Worm (Caenorhabditis elegans) whole organism, L3 larva: ENCODE results near the gene bet-2.

Experiments
- R02D3.7 ChIP-seq: fragments of 150-350 bp; optimal IDR thresholded peaks from 2 replicates; lab custom pipeline; 2014; ENCODE audit warnings: missing biosample characterization, missing genetic modification characterization
- ZK546.5 ChIP-seq: sonication (generic microtip); optimal IDR thresholded peaks from 2 replicates; lab custom pipeline; 2017; ENCODE audit warnings: missing biosample characterization, missing genetic modification characterization
- aly-2 ChIP-seq: fragments of 150-350 bp; optimal IDR thresholded peaks from 2 replicates; lab custom pipeline; 2014; ENCODE audit warnings: missing biosample characterization, missing genetic modification characterization
- ama-1 ChIP-seq: fragments of 150-350 bp; optimal IDR thresholded peaks from 2 replicates; lab custom pipeline; 2018
- ceh-16 ChIP-seq: sonication (generic microtip); optimal IDR thresholded peaks from 2 replicates; lab custom pipeline; 2017; ENCODE audit warnings: missing biosample characterization, missing genetic modification characterization
- ceh-28 ChIP-seq: fragments of 150-350 bp; optimal IDR thresholded peaks from 2 replicates; lab custom pipeline; 2014; ENCODE audit warnings: missing biosample characterization, missing genetic modification reagents, missing genetic modification characterization
- ceh-82 ChIP-seq: fragments of 150-350 bp; optimal IDR thresholded peaks from 2 replicates; lab custom pipeline; 2014; ENCODE audit warnings: missing biosample characterization, missing genetic modification characterization
- ceh-9 ChIP-seq: sonication (generic microtip); optimal IDR thresholded peaks from 2 replicates; lab custom pipeline; 2018; ENCODE audit warnings: missing biosample characterization, missing genetic modification characterization
- daf-12 ChIP-seq: fragments of 150-350 bp; optimal IDR thresholded peaks from 2 replicates; lab custom pipeline; 2014; ENCODE audit warnings: missing biosample characterization, missing genetic modification reagents, missing genetic modification characterization
- egl-27 ChIP-seq: sonication (generic microtip); optimal IDR thresholded peaks from 4 replicates; lab custom pipeline; 2017; ENCODE audit warnings: missing biosample characterization, missing genetic modification reagents, missing genetic modification characterization
- egl-5 ChIP-seq: fragments of 150-350 bp; optimal IDR thresholded peaks from 2 replicates; lab custom pipeline; 2017; ENCODE audit warnings: missing biosample characterization, missing genetic modification reagents, missing genetic modification characterization, inconsistent platforms
- elt-1 ChIP-seq: fragments of 150-350 bp; optimal IDR thresholded peaks from 2 replicates; lab custom pipeline; 2014; ENCODE audit warnings: missing biosample characterization, missing genetic modification characterization
- elt-2 ChIP-seq: sonication (generic microtip); optimal IDR thresholded peaks from 2 replicates; lab custom pipeline; 2016; ENCODE audit warnings: missing genetic modification reagents, mild to moderate bottlenecking, missing genetic modification characterization, missing compliant biosample characterization
- elt-3 ChIP-seq, 3 experiments: fragments of 150-350 bp in 1 of 3; sonication (generic microtip) in 2 of 3; optimal IDR thresholded peaks; 2 replicates in 2 of 3; 4 replicates in 1 of 3; lab custom pipeline; 2014 to 2017; ENCODE audit warnings: missing biosample characterization in 3 of 3, missing genetic modification characterization in 3 of 3
- fkh-10 ChIP-seq: sonication (generic microtip); optimal IDR thresholded peaks from 2 replicates; lab custom pipeline; 2017; ENCODE audit warnings: missing biosample characterization, missing genetic modification reagents, missing genetic modification characterization
- fkh-2 ChIP-seq: fragments of 150-350 bp; optimal IDR thresholded peaks from 2 replicates; lab custom pipeline; 2014; ENCODE audit warnings: missing biosample characterization, missing genetic modification reagents, missing genetic modification characterization
- fos-1 ChIP-seq: fragments of 150-350 bp; optimal IDR thresholded peaks from 2 replicates; lab custom pipeline; 2014; ENCODE audit warnings: missing biosample characterization, missing genetic modification characterization
- jun-1 ChIP-seq: fragments of 150-350 bp; optimal IDR thresholded peaks from 2 replicates; lab custom pipeline; 2014; ENCODE audit warnings: missing biosample characterization, missing genetic modification reagents, missing genetic modification characterization
- lin-15B ChIP-seq: fragments of 150-350 bp; optimal IDR thresholded peaks from 2 replicates; lab custom pipeline; 2014; ENCODE audit warnings: missing biosample characterization, missing genetic modification characterization
- lin-39 ChIP-seq: fragments of 150-350 bp; optimal IDR thresholded peaks from 2 replicates; lab custom pipeline; 2018; ENCODE audit warnings: missing biosample characterization, missing genetic modification reagents, missing genetic modification characterization
- lsy-12 ChIP-seq: sonication (generic microtip); optimal IDR thresholded peaks from 2 replicates; lab custom pipeline; 2016; ENCODE audit warnings: mild to moderate bottlenecking, missing genetic modification characterization, missing compliant biosample characterization
- mdl-1 ChIP-seq: fragments of 150-350 bp; optimal IDR thresholded peaks from 2 replicates; lab custom pipeline; 2014; ENCODE audit warnings: missing biosample characterization, missing genetic modification characterization
- mml-1 ChIP-seq: fragments of 150-350 bp; sonication (generic microtip); optimal IDR thresholded peaks from 3 replicates; lab custom pipeline; 2014; ENCODE audit warnings: missing biosample characterization, missing genetic modification characterization
- nfya-1 ChIP-seq: sonication (generic microtip); optimal IDR thresholded peaks from 2 replicates; lab custom pipeline; 2017; ENCODE audit warnings: missing genetic modification characterization, mild to moderate bottlenecking, missing compliant biosample characterization, antibody characterized with exemption, moderate library complexity; ENCODE audit not compliant: insufficient read depth
- nhr-11 ChIP-seq: fragments of 150-350 bp; optimal IDR thresholded peaks from 2 replicates; lab custom pipeline; 2014; ENCODE audit warnings: missing biosample characterization, missing genetic modification characterization
- nhr-12 ChIP-seq: fragments of 150-350 bp; optimal IDR thresholded peaks from 2 replicates; lab custom pipeline; 2014; ENCODE audit warnings: missing biosample characterization, missing genetic modification characterization
- nhr-23 ChIP-seq: fragments of 150-350 bp; optimal IDR thresholded peaks from 2 replicates; lab custom pipeline; 2014; ENCODE audit warnings: missing biosample characterization, missing genetic modification reagents, missing genetic modification characterization
- nhr-237 ChIP-seq: fragments of 150-350 bp; optimal IDR thresholded peaks from 2 replicates; lab custom pipeline; 2014; ENCODE audit warnings: missing biosample characterization, missing genetic modification characterization
- nhr-25 ChIP-seq: sonication (generic microtip); optimal IDR thresholded peaks from 2 replicates; lab custom pipeline; 2017; ENCODE audit warnings: missing biosample characterization, missing genetic modification characterization
- nhr-28 ChIP-seq: fragments of 150-350 bp; optimal IDR thresholded peaks from 2 replicates; lab custom pipeline; 2014; ENCODE audit warnings: missing biosample characterization, missing genetic modification characterization
- nhr-43 ChIP-seq: sonication (generic microtip); optimal IDR thresholded peaks from 2 replicates; lab custom pipeline; 2016; ENCODE audit warnings: mild to moderate bottlenecking, missing genetic modification characterization, missing compliant biosample characterization; ENCODE audit not compliant: poor library complexity, severe bottlenecking
- nhr-67 ChIP-seq: fragments of 150-350 bp; optimal IDR thresholded peaks from 2 replicates; lab custom pipeline; 2014; ENCODE audit warnings: missing biosample characterization, missing genetic modification characterization
- nhr-76 ChIP-seq: fragments of 150-350 bp; sonication (generic microtip); optimal IDR thresholded peaks from 5 replicates; lab custom pipeline; 2014; ENCODE audit warnings: missing biosample characterization, missing genetic modification characterization
- nhr-77 ChIP-seq: fragments of 150-350 bp; optimal IDR thresholded peaks from 2 replicates; lab custom pipeline; 2014; ENCODE audit warnings: missing biosample characterization, missing genetic modification characterization
- pha-4 ChIP-seq: fragments of 150-350 bp; optimal IDR thresholded peaks from 2 replicates; lab custom pipeline; 2014; ENCODE audit warnings: missing biosample characterization, missing genetic modification reagents, missing genetic modification characterization
- pqm-1 ChIP-seq: fragments of 150-350 bp; optimal IDR thresholded peaks from 2 replicates; lab custom pipeline; 2017; ENCODE audit warnings: missing biosample characterization, missing genetic modification characterization, inconsistent platforms
- skn-1 ChIP-seq: fragments of 150-350 bp; optimal IDR thresholded peaks from 2 replicates; lab custom pipeline; 2014; ENCODE audit warnings: missing biosample characterization, missing genetic modification characterization
- snpc-4 ChIP-seq: fragments of 150-350 bp; optimal IDR thresholded peaks from 2 replicates; lab custom pipeline; 2014; ENCODE audit warnings: missing biosample characterization, missing genetic modification characterization
- tbx-2 ChIP-seq: sonication (generic microtip); optimal IDR thresholded peaks from 2 replicates; lab custom pipeline; 2016; ENCODE audit warnings: mild to moderate bottlenecking, missing genetic modification characterization, missing compliant biosample characterization
- unc-39 ChIP-seq: sonication (generic microtip); optimal IDR thresholded peaks from 4 replicates; lab custom pipeline; 2017; ENCODE audit warnings: missing biosample characterization, missing genetic modification characterization
- unc-62 ChIP-seq: fragments of 150-350 bp; sonication (generic microtip); optimal IDR thresholded peaks from 4 replicates; lab custom pipeline; 2014; ENCODE audit warnings: missing biosample characterization, missing genetic modification reagents, missing genetic modification characterization
- zag-1 ChIP-seq: fragments of 150-350 bp; optimal IDR thresholded peaks from 2 replicates; lab custom pipeline; 2014; ENCODE audit warnings: missing biosample characterization, missing genetic modification characterization
- ztf-11 ChIP-seq: fragments of 150-350 bp; optimal IDR thresholded peaks from 2 replicates; lab custom pipeline; 2014; ENCODE audit warnings: missing biosample characterization, missing genetic modification characterization
- ztf-4 ChIP-seq: fragments of 150-350 bp; optimal IDR thresholded peaks from 2 replicates; lab custom pipeline; 2014; ENCODE audit warnings: missing biosample characterization, missing genetic modification characterization

bet-2 gene

DNA sequence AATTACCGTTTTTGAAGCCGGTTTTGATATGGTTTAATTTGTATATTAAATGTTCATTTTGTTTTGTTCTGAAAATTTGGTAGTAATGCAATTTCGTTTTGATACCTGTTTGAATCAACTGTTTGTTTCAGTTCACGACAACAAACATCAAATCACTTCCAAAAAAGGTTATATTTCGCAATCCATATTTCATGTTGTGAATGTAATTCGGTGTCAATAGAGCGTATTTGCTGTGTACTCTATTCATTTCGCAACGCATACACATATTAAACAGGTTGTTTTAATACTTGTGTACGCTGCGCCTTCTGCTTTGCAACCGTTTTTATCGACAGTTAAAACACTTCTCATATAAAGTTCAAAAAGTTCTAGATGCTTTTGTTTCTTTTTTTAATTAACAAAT, 7.3 kb downstream of the bet-2 start:
- no peak for TF ChIP-seq nhr-12
- TF ChIP-seq nhr-11 (tag; lab: Kevin White, UChicago) = no peak
- TF ChIP-seq lsy-12 (tag; lab: Kevin White, UChicago) = no peak
- no peak for TF ChIP-seq nhr-77 (tag; lab: Kevin White, UChicago)
- no peak for TF ChIP-seq ceh-82 (tag; lab: Kevin White, UChicago)
- no peak for TF ChIP-seq nhr-28 (tag; lab: Kevin White, UChicago)
- peak; percentile 95 for TF ChIP-seq nhr-25 (tag; lab: Kevin White, UChicago)
- peak; percentile 22 for TF ChIP-seq elt-2 (tag; lab: Kevin White, UChicago)
- no peak for TF ChIP-seq ZK546.5
- peak; percentile 20 for TF ChIP-seq nhr-76 (tag; lab: Kevin White, UChicago)
- peak; percentile 41 for TF ChIP-seq R02D3.7 (tag; lab: Kevin White, UChicago)
- TF ChIP-seq nhr-43 = peak; percentile 29
- TF ChIP-seq lin-15B (tag; lab: Kevin White, UChicago) = peak; percentile 75
- TF ChIP-seq skn-1 = peak; percentile 52
- peak; percentile 35 for TF ChIP-seq nfya-1 (tag; lab: Kevin White, UChicago)
- TF ChIP-seq nhr-237 = no peak
- no peak for TF ChIP-seq mml-1 (tag; lab: Kevin White, UChicago)
- no peak for TF ChIP-seq unc-39 (tag; lab: Kevin White, UChicago)
- peak; percentile 90 for TF ChIP-seq nhr-23
- TF ChIP-seq pha-4 (tag; lab: Kevin White, UChicago) = peak; percentile 90
- TF ChIP-seq ceh-28 (tag; lab: Kevin White, UChicago) = no peak
- TF ChIP-seq lin-39 (tag; lab: Kevin White, UChicago) = no peak
- no peak for TF ChIP-seq ztf-11
- TF ChIP-seq jun-1 (tag; lab: Kevin White, UChicago) = no peak
- no peak for TF ChIP-seq ceh-9 (tag; lab: Kevin White, UChicago)
- TF ChIP-seq fos-1 (tag; lab: Kevin White, UChicago) = no peak
- TF ChIP-seq daf-12 (tag; lab: Kevin White, UChicago) = no peak
- TF ChIP-seq unc-62 (GFP tag; lab: Kevin White, UChicago) = no peak
- no peak for TF ChIP-seq ama-1 (lab: Kevin White, UChicago)
- TF ChIP-seq egl-27 (tag; lab: Kevin White, UChicago) = peak; percentile 37
- no peak for TF ChIP-seq mdl-1 (tag; lab: Kevin White, UChicago)
- TF ChIP-seq pqm-1 (tag; lab: Kevin White, UChicago) = peak; percentile 8
- peak; percentile 44 for TF ChIP-seq snpc-4 (tag; lab: Kevin White, UChicago)
- TF ChIP-seq ceh-16 (tag; lab: Kevin White, UChicago) = no peak
- TF ChIP-seq nhr-67 (tag; lab: Kevin White, UChicago) = no peak
- no peak for TF ChIP-seq tbx-2
- TF ChIP-seq fkh-10 = no peak
- no peak for TF ChIP-seq egl-5
- peak in 1 of 3 experiments; percentile 73 for TF ChIP-seq elt-3 (tag; optimal IDR thresholded peaks at IDR 0.05; lab: Kevin White, UChicago)
- no peak for TF ChIP-seq fkh-2 (tag; lab: Kevin White, UChicago)
- no peak for TF ChIP-seq zag-1 (tag; lab: Kevin White, UChicago)
- no peak for TF ChIP-seq elt-1
- TF ChIP-seq aly-2 = no peak
- TF ChIP-seq, all 47 proteins: peak for 14

DNA sequence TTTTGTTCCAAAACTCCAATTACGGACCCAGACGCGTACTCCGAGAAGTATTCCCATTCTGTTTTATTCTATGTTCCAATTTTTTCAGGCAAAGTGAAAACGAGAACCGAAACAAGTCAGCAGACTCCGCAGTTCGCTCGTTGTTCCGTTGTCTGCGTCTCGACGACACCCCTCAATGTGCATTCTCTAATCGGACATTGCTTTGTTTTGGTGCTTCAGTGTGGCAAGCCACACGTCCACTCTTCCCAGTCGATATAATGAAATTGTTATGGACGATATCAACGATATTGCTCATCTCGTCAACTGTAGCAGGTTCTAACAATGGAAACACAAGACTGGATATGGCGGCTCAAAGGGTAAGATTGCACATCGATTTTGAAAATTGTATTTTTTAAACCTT, 7.8 kb downstream of the bet-2 start, which contains the start of gene nhx-5:
Gene nhx-5 (plus strand): TSS at position 82 of the 400 bp plus-strand sequence.
- no peak for TF ChIP-seq elt-2 (tag; lab: Kevin White, UChicago)
- TF ChIP-seq lin-39 (tag; lab: Kevin White, UChicago) = peak; percentile 53

DNA sequence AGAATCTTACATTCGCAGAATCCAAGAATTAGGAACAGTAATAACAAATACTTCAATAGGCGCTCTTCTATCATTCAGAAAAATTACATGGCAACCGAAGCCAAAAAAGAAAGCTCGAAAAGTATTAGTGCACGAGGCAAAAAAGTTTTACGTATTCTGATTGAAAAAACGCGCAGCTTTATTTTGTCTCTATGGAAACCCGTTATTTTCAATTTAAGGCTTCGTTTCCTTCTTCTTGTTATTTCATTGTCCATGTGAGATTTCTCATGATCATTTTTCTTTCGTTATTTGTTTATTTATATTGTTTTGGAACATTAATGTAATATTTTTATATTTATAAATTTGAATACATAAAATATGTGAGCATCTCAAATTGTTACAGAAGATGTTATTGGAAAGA, 20.4 kb downstream of the bet-2 start, which contains the start of gene F57C7.4:
Gene F57C7.4 (minus strand): TSS at position 101 of the 400 bp plus-strand sequence.
- no peak for TF ChIP-seq zag-1 (tag; lab: Kevin White, UChicago)
- TF ChIP-seq ama-1 (lab: Kevin White, UChicago) = no peak
- TF ChIP-seq lin-15B (tag; lab: Kevin White, UChicago) = no peak
- no peak for TF ChIP-seq nfya-1 (tag; lab: Kevin White, UChicago)
- TF ChIP-seq pha-4 (tag; lab: Kevin White, UChicago) = no peak
- TF ChIP-seq ztf-4 = no peak
- TF ChIP-seq elt-2 (tag; lab: Kevin White, UChicago) = no peak
